Worm (Caenorhabditis elegans): ENCODE results near the gene gars-1.

DNA sequence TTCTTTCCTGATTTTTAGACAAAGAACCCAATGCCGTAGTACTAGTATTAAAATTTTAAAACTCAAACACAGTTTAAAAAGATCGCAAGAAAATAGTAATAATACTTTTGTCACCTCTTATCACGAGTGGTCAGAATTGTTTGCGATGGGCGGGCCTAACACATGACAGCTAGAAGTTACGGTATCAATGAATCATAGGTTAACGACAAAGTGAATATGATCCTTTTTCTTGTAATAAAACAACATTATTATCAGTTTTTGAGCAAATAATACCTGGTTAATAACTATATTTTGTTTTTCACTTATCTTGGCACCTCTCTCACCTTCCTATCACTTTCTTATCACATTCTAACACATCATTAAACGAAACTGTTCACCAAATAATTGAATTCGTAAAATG lies 50.4 kb downstream of the gars-1 start:
- TF ChIP-seq ceh-28 (tag; optimal IDR thresholded peaks at IDR 0.05), result no peak
- TF ChIP-seq unc-62 (GFP tag; optimal IDR thresholded peaks at IDR 0.05 in 1 of 2), result peak in 1 of 2 experiments; percentile 94
- TF ChIP-seq unc-62 (tag; optimal IDR thresholded peaks at IDR 0.05), result no peak
- TF ChIP-seq pqm-1 (tag; optimal IDR thresholded peaks at IDR 0.05), result peak; percentile 12
- no peak for TF ChIP-seq nhr-11 (tag; optimal IDR thresholded peaks at IDR 0.05)
- TF ChIP-seq vab-7 (GFP tag; IDR thresholded peaks at IDR 0.05), result no peak
- no peak for TF ChIP-seq fkh-10 (GFP tag; optimal IDR thresholded peaks at IDR 0.05)

Measured in whole organism, L4 larva.